Fruit fly (Drosophila melanogaster): ENCODE data around the gene Prosbeta7.

Gene Prosbeta7

DNA sequence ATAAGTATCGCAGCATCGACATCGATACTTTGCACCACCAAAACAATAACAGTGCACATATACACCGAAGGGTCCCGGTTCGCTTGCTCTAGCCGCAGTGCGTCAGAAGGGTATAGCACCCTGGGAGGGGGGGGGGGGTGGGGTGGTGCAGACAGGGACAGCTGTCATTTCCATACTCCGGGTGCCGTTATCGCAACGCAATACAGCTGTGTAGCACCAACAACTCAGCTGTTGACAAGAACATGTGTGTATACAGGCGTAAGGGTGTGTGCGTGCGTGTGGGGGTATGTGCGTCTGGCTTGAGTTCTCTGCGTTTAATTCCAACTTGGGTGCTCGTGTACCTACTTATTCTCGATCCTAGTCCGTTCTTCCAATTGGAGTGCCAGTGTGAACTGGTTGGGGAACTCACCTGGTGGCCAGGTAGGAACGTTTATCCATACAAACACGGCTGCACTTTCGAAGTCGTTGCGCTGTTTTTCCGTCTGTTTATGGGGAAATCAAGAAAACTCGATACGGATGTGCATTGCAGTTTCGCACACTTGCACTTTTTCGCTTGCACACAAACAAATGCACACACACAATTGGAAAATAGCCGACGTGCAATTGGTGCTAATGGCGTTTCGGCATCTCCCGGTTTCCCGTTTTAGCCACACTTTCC lies 9.5 kb upstream of the Prosbeta7 start (continued):
- TF ChIP-seq CG8290 (GFP tag; optimal IDR thresholded peaks at IDR 0.05) (no peak), CG8290 (tag; optimal IDR thresholded peaks at IDR 0.05) (peak in 1 of 2 experiments; percentile 82), CG7745 (tag; optimal IDR thresholded peaks at IDR 0.05) (no peak), CG6765 (GFP tag; optimal IDR thresholded peaks at IDR 0.05) (peak; percentile 5), crc (GFP tag; optimal IDR thresholded peaks at IDR 0.05) (no peak), CG7963 (GFP tag; IDR thresholded peaks at IDR 0.05; ENCODE audit: partially characterized antibody) (no peak), CG7556 (GFP tag; optimal IDR thresholded peaks at IDR 0.05) (peak; percentile 6), Dref (GFP tag; IDR thresholded peaks at IDR 0.05) (peak; percentile 35; the same call in 1 of the 2 replicates), z (GFP tag; IDR thresholded peaks at IDR 0.05) (no peak), CG18599 (GFP tag; optimal IDR thresholded peaks at IDR 0.05) (peak; percentile 37), Kr (GFP tag; optimal IDR thresholded peaks at IDR 0.05) (no peak), CG4854 (GFP tag; optimal IDR thresholded peaks at IDR 0.05) (no peak), CG7987 (GFP tag; optimal IDR thresholded peaks at IDR 0.05) (peak; percentile 50), CG8478 (optimal IDR thresholded peaks at IDR 0.05) (no peak), CTCF (GFP tag; optimal IDR thresholded peaks at IDR 0.05) (no peak), zen2 (GFP tag; IDR thresholded peaks at IDR 0.05; ENCODE audit: partially characterized antibody) (peak; percentile 52; the same call in 2 of the 3 replicates), gt (GFP tag; IDR thresholded peaks at IDR 0.05) (no peak), chm (GFP tag; IDR thresholded peaks at IDR 0.05) (peak; percentile 66), D (optimal IDR thresholded peaks at IDR 0.05) (no peak), D (GFP tag; optimal IDR thresholded peaks at IDR 0.05) (no peak), HmgZ (tag; optimal IDR thresholded peaks at IDR 0.05) (peak; percentile 0), pfk (GFP tag; optimal IDR thresholded peaks at IDR 0.05) (peak; percentile 68), CG8765 (GFP tag; IDR thresholded peaks at IDR 0.05) (no peak), CG7271 (tag; optimal IDR thresholded peaks at IDR 0.05) (no peak), Dad (GFP tag; optimal IDR thresholded peaks at IDR 0.05) (no peak), klu (GFP tag; IDR thresholded peaks at IDR 0.05) (no peak), gcm (GFP tag; optimal IDR thresholded peaks at IDR 0.05) (peak; percentile 36), sens (GFP tag) (no peak), CG8281 (tag; optimal IDR thresholded peaks at IDR 0.05) (no peak), ken (GFP tag; IDR thresholded peaks at IDR 0.05) (0 out of 3 replicates have a peak, but pooled peaks have one; percentile 35), sisA (GFP tag; IDR thresholded peaks at IDR 0.05) (no peak), bab2 (GFP tag; optimal IDR thresholded peaks at IDR 0.05) (no peak), CG3838 (GFP tag; optimal IDR thresholded peaks at IDR 0.05) (no peak), Ets65A (GFP tag) (no peak)

DNA sequence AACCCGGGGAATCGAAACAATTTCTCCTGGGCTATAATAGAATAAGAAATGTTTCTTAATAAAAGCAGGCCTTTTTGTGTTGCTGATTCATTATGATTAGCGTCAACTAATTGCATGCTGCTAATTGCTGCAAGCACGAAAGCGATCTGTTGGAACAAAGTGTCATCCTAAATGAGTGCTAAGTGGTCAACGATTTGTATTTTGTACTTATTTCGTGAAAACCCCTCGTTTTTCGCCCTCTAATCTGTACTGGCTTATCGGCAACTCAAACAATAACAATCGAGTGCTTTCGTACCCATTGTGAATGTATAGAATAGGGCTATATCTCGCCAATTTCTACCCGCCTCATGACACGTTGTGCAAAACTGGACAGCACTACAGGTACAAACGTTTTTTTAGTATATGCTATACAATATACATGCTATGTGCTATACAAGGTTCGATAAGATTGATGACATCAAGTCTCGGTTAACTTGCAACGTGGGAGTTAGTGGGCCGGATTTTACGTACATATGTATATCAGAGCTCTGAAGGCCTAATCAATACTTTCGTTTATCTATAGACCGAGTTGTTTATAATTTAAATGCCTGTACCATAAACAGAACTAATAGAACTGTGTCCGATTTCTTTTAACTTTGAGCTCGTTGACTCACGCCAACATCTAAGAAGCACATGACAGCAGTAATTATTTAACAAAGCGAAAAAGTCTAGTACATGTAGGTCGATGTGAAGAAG lies 6.5 kb upstream of the Prosbeta7 start:
- TF ChIP-seq CG14441 (GFP tag; IDR thresholded peaks at IDR 0.05) (no peak), CG9932 (GFP tag; IDR thresholded peaks at IDR 0.05) (0 out of 2 replicates have a peak, but pooled peaks have one; percentile 16), CG17612 (GFP tag; IDR thresholded peaks at IDR 0.05) (no peak), mirr (GFP tag; optimal IDR thresholded peaks at IDR 0.05) (peak; percentile 29), CG2678 (tag; optimal IDR thresholded peaks at IDR 0.05) (peak; percentile 29), CG7987 (GFP tag; optimal IDR thresholded peaks at IDR 0.05) (peak; percentile 43), Eip74EF (GFP tag; optimal IDR thresholded peaks at IDR 0.05) (peak in 1 of 2 experiments; percentile 79), CG2889 (GFP tag; IDR thresholded peaks at IDR 0.05) (no peak), CG13296 (GFP tag; optimal IDR thresholded peaks at IDR 0.05) (peak; percentile 46), Med (GFP tag) (peak; percentile 20), BtbVII (GFP tag; optimal IDR thresholded peaks at IDR 0.05) (peak; percentile 25), CG34376 (GFP tag; optimal IDR thresholded peaks at IDR 0.05) (peak; percentile 63), sd (tag; optimal IDR thresholded peaks at IDR 0.05) (peak; percentile 21), sens-2 (GFP tag; IDR thresholded peaks at IDR 0.05) (0 out of 2 replicates have a peak, but pooled peaks have one; percentile 17), chm (GFP tag; IDR thresholded peaks at IDR 0.05) (0 out of 2 replicates have a peak, but pooled peaks have one; percentile 16), exex (tag; optimal IDR thresholded peaks at IDR 0.05) (peak; percentile 71), fd3F (GFP tag; optimal IDR thresholded peaks at IDR 0.05) (peak; percentile 40), CG15514 (GFP tag; optimal IDR thresholded peaks at IDR 0.05) (peak; percentile 20), H15 (GFP tag; IDR thresholded peaks at IDR 0.05) (0 out of 3 replicates have a peak, but pooled peaks have one; percentile 16)
